Worm (Caenorhabditis elegans) whole organism, L4 larva: ENCODE results near the gene F07C3.16.
A peak's percentile ranks its signal among the peaks of the same experiment; 100 is the strongest.

Experiments
- D1046.2 ChIP-seq: fragments of 200-800 bp; sonication (Bioruptor generic); IDR thresholded peaks from 2 replicates; pipeline ENCODE4 v1.3.6; 2022; ENCODE audit warnings: missing genetic modification characterization, missing compliant biosample characterization
- T26A8.4 ChIP-seq: fragments of 200-800 bp; sonication (Bioruptor generic); IDR thresholded peaks from 2 replicates; pipeline ENCODE4 v1.3.6; 2022; ENCODE audit warnings: missing genetic modification characterization, missing compliant biosample characterization
- aha-1 ChIP-seq: fragments of 150-350 bp; peaks from one replicate; lab custom pipeline; 2014; ENCODE audit warnings: missing biosample characterization, missing genetic modification characterization
- ceh-20 ChIP-seq: fragments of 200-800 bp; sonication (Bioruptor generic); IDR thresholded peaks from 2 replicates; pipeline ENCODE4 v1.3.6; 2022; ENCODE audit warnings: missing genetic modification reagents, missing genetic modification characterization, missing compliant biosample characterization
- ceh-28 ChIP-seq: fragments of 150-350 bp; optimal IDR thresholded peaks from 2 replicates; lab custom pipeline; 2014; ENCODE audit warnings: missing biosample characterization, missing genetic modification reagents, missing genetic modification characterization
- ceh-32 ChIP-seq: sonication (generic microtip); optimal IDR thresholded peaks from 2 replicates; lab custom pipeline; 2016; ENCODE audit warnings: mild to moderate bottlenecking, missing genetic modification characterization, missing compliant biosample characterization; ENCODE audit not compliant: poor library complexity
- ceh-44 ChIP-seq: fragments of 200-800 bp; sonication (Bioruptor generic); IDR thresholded peaks from 2 replicates; pipeline ENCODE4 v1.3.6; 2022; ENCODE audit warnings: missing genetic modification reagents, missing genetic modification characterization, missing compliant biosample characterization
- ces-1 ChIP-seq: fragments of 150-350 bp; sonication (generic microtip); optimal IDR thresholded peaks from 4 replicates; lab custom pipeline; 2014; ENCODE audit warnings: missing biosample characterization, missing genetic modification reagents, missing genetic modification characterization
- ctbp-1 ChIP-seq: fragments of 200-800 bp; sonication (Bioruptor generic); IDR thresholded peaks from 2 replicates; pipeline ENCODE4 v1.3.6; 2022; ENCODE audit warnings: missing genetic modification reagents, missing genetic modification characterization, missing compliant biosample characterization
- dmd-8 ChIP-seq: fragments of 200-800 bp; sonication (Bioruptor generic); IDR thresholded peaks from 2 replicates; pipeline ENCODE4 v1.3.6; 2022; ENCODE audit warnings: missing genetic modification characterization, missing compliant biosample characterization
- dmd-9 ChIP-seq: fragments of 200-800 bp; sonication (Bioruptor generic); IDR thresholded peaks from 2 replicates; pipeline ENCODE4 v1.3.6; 2022; ENCODE audit warnings: missing genetic modification reagents, missing genetic modification characterization, missing compliant biosample characterization
- dpl-1 ChIP-seq: fragments of 150-350 bp; optimal IDR thresholded peaks from 2 replicates; lab custom pipeline; 2014; ENCODE audit warnings: missing biosample characterization, missing genetic modification reagents, missing genetic modification characterization
- dve-1 ChIP-seq: sonication (generic microtip); optimal IDR thresholded peaks from 2 replicates; lab custom pipeline; 2017; ENCODE audit warnings: antibody characterized with exemption, mild to moderate bottlenecking, missing genetic modification characterization, missing compliant biosample characterization; ENCODE audit not compliant: insufficient read depth
- egl-27 ChIP-seq: sonication (generic microtip); optimal IDR thresholded peaks from 3 replicates; lab custom pipeline; 2017; ENCODE audit warnings: missing biosample characterization, missing genetic modification reagents, missing genetic modification characterization
- fkh-10 ChIP-seq: fragments of 150-350 bp; optimal IDR thresholded peaks from 2 replicates; lab custom pipeline; 2014; ENCODE audit warnings: missing biosample characterization, missing genetic modification reagents, missing genetic modification characterization
- fos-1 ChIP-seq: fragments of 150-350 bp; optimal IDR thresholded peaks from 2 replicates; lab custom pipeline; 2014; ENCODE audit warnings: missing biosample characterization, missing genetic modification characterization
- gei-8 ChIP-seq: fragments of 200-800 bp; sonication (Bioruptor generic); optimal IDR thresholded peaks from 2 replicates; lab custom pipeline; 2018; ENCODE audit warnings: mild to moderate bottlenecking, missing genetic modification characterization, missing compliant biosample characterization
- hif-1 ChIP-seq, 2 experiments: sonication (generic microtip); optimal IDR thresholded peaks; 2 replicates each; lab custom pipeline; 2016 to 2017; ENCODE audit warnings: missing compliant biosample characterization in 2 of 2, missing genetic modification characterization in 2 of 2, missing genetic modification reagents in 2 of 2, missing genotype in 2 of 2, mild to moderate bottlenecking in 1 of 2
- lim-7 ChIP-seq: fragments of 200-800 bp; sonication (Bioruptor generic); IDR thresholded peaks from 2 replicates; pipeline ENCODE4 v1.3.6; 2022; ENCODE audit warnings: missing genetic modification characterization, missing compliant biosample characterization
- lin-13 ChIP-seq: fragments of 150-350 bp; optimal IDR thresholded peaks from 2 replicates; lab custom pipeline; 2014; ENCODE audit warnings: missing biosample characterization, missing genetic modification reagents, missing genetic modification characterization
- lin-15B ChIP-seq: fragments of 150-350 bp; sonication (generic microtip); optimal IDR thresholded peaks from 3 replicates; lab custom pipeline; 2014; ENCODE audit warnings: missing biosample characterization, missing genetic modification characterization
- lin-39 ChIP-seq: fragments of 150-350 bp; optimal IDR thresholded peaks from 2 replicates; lab custom pipeline; 2014; ENCODE audit warnings: missing biosample characterization, missing genetic modification reagents, missing genetic modification characterization
- lir-3 ChIP-seq: sonication (generic microtip); optimal IDR thresholded peaks from 2 replicates; lab custom pipeline; 2016; ENCODE audit warnings: mild to moderate bottlenecking, missing genetic modification characterization, missing compliant biosample characterization
- lsy-2 ChIP-seq, 2 experiments: fragments of 150-350 bp in 1 of 2; sonication (generic microtip) in 1 of 2; optimal IDR thresholded peaks; 2 replicates each; lab custom pipeline; 2014 to 2017; ENCODE audit warnings: missing biosample characterization in 2 of 2, missing genetic modification characterization in 2 of 2
- madf-5 ChIP-seq, 2 experiments: fragments of 200-800 bp; sonication (Bioruptor generic); IDR thresholded peaks; 2 replicates each; pipeline ENCODE4 v1.3.6; 2022; ENCODE audit warnings: missing compliant biosample characterization in 2 of 2, missing genetic modification characterization in 2 of 2
- mdl-1 ChIP-seq, 2 experiments: fragments of 150-350 bp in 1 of 2; sonication (generic microtip) in 1 of 2; optimal IDR thresholded peaks; 2 replicates each; lab custom pipeline; 2014 to 2017; ENCODE audit warnings: missing biosample characterization in 2 of 2, missing genetic modification characterization in 2 of 2
- mdt-29 ChIP-seq: fragments of 200-800 bp; sonication (Bioruptor generic); IDR thresholded peaks from 2 replicates; pipeline ENCODE4 v1.3.6; 2022; ENCODE audit warnings: missing genetic modification reagents, missing genetic modification characterization, missing compliant biosample characterization
- mep-1 ChIP-seq: fragments of 150-350 bp; sonication (generic microtip); optimal IDR thresholded peaks from 3 replicates; lab custom pipeline; 2014; ENCODE audit warnings: missing biosample characterization, missing genetic modification characterization
- mxl-3 ChIP-seq: fragments of 200-800 bp; sonication (Bioruptor generic); optimal IDR thresholded peaks from 2 replicates; lab custom pipeline; 2018; ENCODE audit warnings: mild to moderate bottlenecking, missing genetic modification characterization, missing compliant biosample characterization
- nhr-102 ChIP-seq: sonication (generic microtip); optimal IDR thresholded peaks from 2 replicates; lab custom pipeline; 2016; ENCODE audit warnings: mild to moderate bottlenecking, missing genetic modification characterization, moderate library complexity, missing compliant biosample characterization
- nhr-11 ChIP-seq: fragments of 150-350 bp; optimal IDR thresholded peaks from 2 replicates; lab custom pipeline; 2014; ENCODE audit warnings: missing biosample characterization, missing genetic modification characterization
- nhr-111 ChIP-seq: fragments of 200-800 bp; sonication (Bioruptor generic); optimal IDR thresholded peaks from 2 replicates; lab custom pipeline; 2018; ENCODE audit warnings: mild to moderate bottlenecking, missing genetic modification characterization, missing compliant biosample characterization
- nhr-237 ChIP-seq: sonication (generic microtip); optimal IDR thresholded peaks from 2 replicates; lab custom pipeline; 2017; ENCODE audit warnings: missing biosample characterization, missing genetic modification characterization
- nhr-28 ChIP-seq: fragments of 150-350 bp; optimal IDR thresholded peaks from 2 replicates; lab custom pipeline; 2014; ENCODE audit warnings: missing biosample characterization, missing genetic modification characterization
- nhr-42 ChIP-seq: fragments of 200-800 bp; sonication (Bioruptor generic); IDR thresholded peaks from 2 replicates; pipeline ENCODE4 v1.3.6; 2022; ENCODE audit warnings: missing genetic modification characterization, missing compliant biosample characterization
- nhr-48 ChIP-seq: sonication (generic microtip); optimal IDR thresholded peaks from 2 replicates; lab custom pipeline; 2016; ENCODE audit warnings: mild to moderate bottlenecking, missing genetic modification characterization, missing compliant biosample characterization
- php-3 ChIP-seq: fragments of 200-800 bp; sonication (Bioruptor generic); IDR thresholded peaks from 2 replicates; pipeline ENCODE4 v1.3.6; 2022; ENCODE audit warnings: missing genetic modification reagents, missing genetic modification characterization, missing compliant biosample characterization
- pqm-1 ChIP-seq: sonication (generic microtip); optimal IDR thresholded peaks from 2 replicates; lab custom pipeline; 2017; ENCODE audit warnings: missing biosample characterization, missing genetic modification characterization
- rbr-2 ChIP-seq: sonication (generic microtip); optimal IDR thresholded peaks from 2 replicates; lab custom pipeline; 2016; ENCODE audit warnings: missing genotype, missing genetic modification characterization, missing compliant biosample characterization
- saeg-2 ChIP-seq: fragments of 200-800 bp; sonication (Bioruptor generic); IDR thresholded peaks from 2 replicates; pipeline ENCODE4 v1.3.6; 2022; ENCODE audit warnings: missing genetic modification reagents, missing genetic modification characterization, missing compliant biosample characterization
- tag-97 ChIP-seq: fragments of 200-800 bp; sonication (Bioruptor generic); IDR thresholded peaks from 2 replicates; pipeline ENCODE4 v1.3.6; 2022; ENCODE audit warnings: missing genetic modification characterization, missing compliant biosample characterization
- tra-1 ChIP-seq: fragments of 200-800 bp; sonication (Bioruptor generic); IDR thresholded peaks from 2 replicates; pipeline ENCODE4 v1.3.6; 2022; ENCODE audit warnings: missing genetic modification reagents, missing genetic modification characterization, missing compliant biosample characterization
- unc-39 ChIP-seq: sonication (generic microtip); optimal IDR thresholded peaks from 2 replicates; lab custom pipeline; 2017; ENCODE audit warnings: missing biosample characterization, missing genetic modification characterization
- unc-62 ChIP-seq, 3 experiments: fragments of 150-350 bp in 1 of 3; sonication (generic microtip); optimal IDR thresholded peaks in 2 of 3; peaks in 1 of 3; 1 replicate in 1 of 3; 2 replicates in 2 of 3; lab custom pipeline; 2014 to 2017; ENCODE audit warnings: missing biosample characterization in 3 of 3, missing genetic modification characterization in 3 of 3, missing genetic modification reagents in 3 of 3, missing genotype in 1 of 3
- zag-1 ChIP-seq: fragments of 150-350 bp; optimal IDR thresholded peaks from 2 replicates; lab custom pipeline; 2014; ENCODE audit warnings: missing biosample characterization, missing genetic modification characterization
- zfp-2 ChIP-seq: sonication (generic microtip); optimal IDR thresholded peaks from 2 replicates; lab custom pipeline; 2016; ENCODE audit warnings: mild to moderate bottlenecking, missing genetic modification characterization, missing compliant biosample characterization
- zfp-3 ChIP-seq: fragments of 200-800 bp; sonication (Bioruptor generic); conservative IDR thresholded peaks from 2 replicates; pipeline ENCODE4 v1.3.6; 2022; ENCODE audit warnings: missing genetic modification reagents, missing genetic modification characterization, missing compliant biosample characterization
- zip-2 ChIP-seq: fragments of 150-350 bp; optimal IDR thresholded peaks from 2 replicates; lab custom pipeline; 2014; ENCODE audit warnings: missing biosample characterization, missing genetic modification characterization

F07C3.16 gene

ce11 chrV:9282110-9282509, 24.7 kb upstream of the F07C3.16 start, which contains the start of gene hlh-10:
hlh-10 (minus strand) TSS chrV:9282210.
- TF ChIP-seq php-3 (GFP tag; lab: Robert Waterston, UW), result no peak
- TF ChIP-seq T26A8.4, result no peak
- TF ChIP-seq dve-1 (tag; lab: Kevin White, UChicago), result no peak
- TF ChIP-seq zag-1 (tag; lab: Kevin White, UChicago), result no peak
- TF ChIP-seq zfp-3 (GFP tag; lab: Robert Waterston, UW), result no peak
- TF ChIP-seq D1046.2 (GFP tag; lab: Robert Waterston, UW), result no peak
- TF ChIP-seq mdl-1 (tag; optimal IDR thresholded peaks at IDR 0.05; lab: Kevin White, UChicago), result no peak
- no peak for TF ChIP-seq lim-7
- TF ChIP-seq nhr-102 (tag; lab: Kevin White, UChicago), result no peak
- no peak for TF ChIP-seq saeg-2 (GFP tag; lab: Robert Waterston, UW)

ce11 chrV:9274127-9275042, 17.0 kb upstream of the F07C3.16 start:
- TF ChIP-seq ctbp-1 (GFP tag; lab: Robert Waterston, UW) (no peak), zip-2 (tag; lab: Kevin White, UChicago) (no peak), aha-1 (tag; lab: Kevin White, UChicago) (peak; percentile 76), unc-62 (GFP tag; optimal IDR thresholded peaks at IDR 0.05 in 1 of 2; lab: Kevin White, UChicago) (peak in 1 of 2 experiments; percentile 89), unc-62 (tag; optimal IDR thresholded peaks at IDR 0.05; lab: Kevin White, UChicago) (no peak), pqm-1 (tag; lab: Kevin White, UChicago) (no peak), lin-39 (no peak), fos-1 (no peak), unc-39 (tag; lab: Kevin White, UChicago) (no peak), dmd-8 (GFP tag; lab: Robert Waterston, UW) (no peak), gei-8 (no peak), mep-1 (tag; lab: Kevin White, UChicago) (no peak), zfp-2 (tag; lab: Kevin White, UChicago) (no peak), nhr-42 (GFP tag; lab: Robert Waterston, UW) (no peak), nhr-11 (tag; lab: Kevin White, UChicago) (no peak), dmd-9 (GFP tag; lab: Robert Waterston, UW) (no peak), lim-7 (no peak), ceh-20 (GFP tag; lab: Robert Waterston, UW) (peak; percentile 21; the same call in 1 of the 2 replicates), mdl-1 (tag; optimal IDR thresholded peaks at IDR 0.05; lab: Kevin White, UChicago) (peak in 1 of 2 experiments; percentile 52), ceh-32 (no peak), nhr-48 (peak; percentile 23), tag-97 (GFP tag; lab: Robert Waterston, UW) (no peak), lir-3 (no peak), egl-27 (no peak), ceh-44 (GFP tag; lab: Robert Waterston, UW) (no peak)

ce11 chrV:9273587-9273986, 16.2 kb upstream of the F07C3.16 start:
- TF ChIP-seq rbr-2, result peak; percentile 75
- TF ChIP-seq lin-13 (GFP tag; lab: Kevin White, UChicago), result no peak
- 0 out of 2 replicates have a peak, but pooled peaks have one; percentile 23 for TF ChIP-seq tra-1 (GFP tag; lab: Robert Waterston, UW)
- peak; percentile 62 to 71 for TF ChIP-seq lsy-2 (tag; optimal IDR thresholded peaks at IDR 0.05; lab: Kevin White, UChicago)
- TF ChIP-seq ces-1, result peak; percentile 39
- TF ChIP-seq ctbp-1 (GFP tag; lab: Robert Waterston, UW), result peak; percentile 81
- peak; percentile 62 for TF ChIP-seq fkh-10
- peak; percentile 94 for TF ChIP-seq nhr-28 (tag; lab: Kevin White, UChicago)
- no peak for TF ChIP-seq ceh-28
- no peak for TF ChIP-seq pqm-1 (tag; lab: Kevin White, UChicago)
- peak; percentile 16 for TF ChIP-seq dpl-1 (GFP tag; lab: Kevin White, UChicago)
- peak; percentile 66 for TF ChIP-seq mxl-3 (GFP tag; lab: Kevin White, UChicago)
- no peak for TF ChIP-seq lir-3
- TF ChIP-seq nhr-111, result no peak
- no peak for TF ChIP-seq madf-5 (GFP tag; IDR thresholded peaks at IDR 0.05; lab: Robert Waterston, UW)
- TF ChIP-seq lin-15B (tag; lab: Kevin White, UChicago), result no peak
- TF ChIP-seq mdt-29 (GFP tag; lab: Robert Waterston, UW), result no peak
- peak in 1 of 2 experiments; percentile 57 for TF ChIP-seq hif-1 (tag; optimal IDR thresholded peaks at IDR 0.05; lab: Kevin White, UChicago)
- TF ChIP-seq nhr-237 (tag; lab: Kevin White, UChicago), result no peak
